Worm (Caenorhabditis elegans): ENCODE results near the gene hif-1.

- TF ChIP-seq dao-5 (tag; optimal IDR thresholded peaks at IDR 0.05) (no peak), him-1 (tag; optimal IDR thresholded peaks at IDR 0.05) (peak; percentile 40), W03F9.2 (tag; optimal IDR thresholded peaks at IDR 0.05) (no peak)
Measured at ce11 chrV:20828820-20829219, 48.6 kb downstream of the hif-1 start, which contains the start of gene sbt-1.

All from whole organism, L4/young adult.